Worm (Caenorhabditis elegans) whole organism, L1 larva: ENCODE data around the gene che-7.

Experiments
- C34B4.2 ChIP-seq: sonication (generic microtip); optimal IDR thresholded peaks from 2 replicates; lab custom pipeline; 2017; ENCODE audit warnings: mild to moderate bottlenecking, missing genetic modification characterization, missing compliant biosample characterization
- F16B12.6 ChIP-seq: fragments of 150-350 bp; optimal IDR thresholded peaks from 2 replicates; lab custom pipeline; 2014; ENCODE audit warnings: missing biosample characterization, missing genetic modification characterization
- ama-1 ChIP-seq: fragments of 150-350 bp; optimal IDR thresholded peaks from 2 replicates; lab custom pipeline; 2014
- ceh-63 ChIP-seq: fragments of 200-800 bp; sonication (Bioruptor generic); optimal IDR thresholded peaks from 2 replicates; lab custom pipeline; 2018; ENCODE audit warnings: mild to moderate bottlenecking, missing genetic modification characterization, missing compliant biosample characterization
- ceh-82 ChIP-seq, 3 experiments: fragments of 150-350 bp in 1 of 3; sonication (generic microtip) in 2 of 3; optimal IDR thresholded peaks; 2 replicates each; lab custom pipeline; 2014 to 2017; ENCODE audit warnings: missing biosample characterization in 3 of 3, missing genetic modification characterization in 3 of 3
- ceh-88 ChIP-seq: fragments of 200-800 bp; sonication (Bioruptor generic); IDR thresholded peaks from 2 replicates; pipeline ENCODE4 v1.3.6; 2022; ENCODE audit warnings: missing genetic modification characterization, missing compliant biosample characterization
- ceh-90 ChIP-seq: sonication (generic microtip); optimal IDR thresholded peaks from 2 replicates; lab custom pipeline; 2016; ENCODE audit warnings: missing genetic modification characterization, missing compliant biosample characterization
- efl-1 ChIP-seq, 4 experiments: fragments of 150-350 bp; optimal IDR thresholded peaks in 3 of 4; peaks in 1 of 4; 1 replicate in 1 of 4; 2 replicates in 3 of 4; lab custom pipeline; 2014; ENCODE audit warnings: missing biosample characterization in 2 of 4, missing genetic modification characterization in 2 of 4, missing genetic modification reagents in 2 of 4
- egl-27 ChIP-seq, 2 experiments: fragments of 150-350 bp in 1 of 2; sonication (generic microtip); optimal IDR thresholded peaks; 3 replicates each; lab custom pipeline; 2017 to 2018; ENCODE audit warnings: missing biosample characterization in 2 of 2, missing genetic modification characterization in 2 of 2, missing genetic modification reagents in 2 of 2
- elt-2 ChIP-seq: sonication (generic microtip); optimal IDR thresholded peaks from 2 replicates; lab custom pipeline; 2016; ENCODE audit warnings: missing genetic modification characterization, mild to moderate bottlenecking, inconsistent platforms, missing compliant biosample characterization, missing genetic modification reagents
- elt-3 ChIP-seq, 6 experiments: fragments of 150-350 bp in 1 of 6; sonication (generic microtip); optimal IDR thresholded peaks; 2 replicates each; lab custom pipeline; 2017 to 2018; ENCODE audit warnings: missing biosample characterization in 6 of 6, missing genetic modification characterization in 6 of 6, inconsistent platforms in 1 of 6
- ets-5 ChIP-seq: fragments of 200-800 bp; sonication (Bioruptor generic); IDR thresholded peaks from 2 replicates; pipeline ENCODE4 v1.3.6; 2022; ENCODE audit warnings: missing genetic modification characterization, missing compliant biosample characterization
- grh-1 ChIP-seq: fragments of 200-800 bp; sonication (Bioruptor generic); IDR thresholded peaks from 2 replicates; pipeline ENCODE4 v1.3.6; 2022; ENCODE audit warnings: missing genetic modification reagents, missing genetic modification characterization, missing compliant biosample characterization
- hlh-4 ChIP-seq: sonication (generic microtip); optimal IDR thresholded peaks from 2 replicates; lab custom pipeline; 2016; ENCODE audit warnings: mild to moderate bottlenecking, missing genetic modification characterization, missing compliant biosample characterization
- isw-1 ChIP-seq: fragments of 200-800 bp; sonication (Bioruptor generic); IDR thresholded peaks from 2 replicates; pipeline ENCODE4 v1.3.6; 2022; ENCODE audit warnings: missing genetic modification characterization, missing compliant biosample characterization
- jun-1 ChIP-seq: fragments of 150-350 bp; optimal IDR thresholded peaks from 2 replicates; lab custom pipeline; 2014; ENCODE audit warnings: missing biosample characterization, missing genetic modification reagents, missing genetic modification characterization
- lin-13 ChIP-seq: fragments of 150-350 bp; optimal IDR thresholded peaks from 2 replicates; lab custom pipeline; 2014; ENCODE audit warnings: missing biosample characterization, missing genetic modification reagents, missing genetic modification characterization
- lin-14 ChIP-seq: fragments of 200-800 bp; sonication (Bioruptor generic); optimal IDR thresholded peaks from 2 replicates; lab custom pipeline; 2018; ENCODE audit warnings: mild to moderate bottlenecking, missing genetic modification characterization, moderate library complexity, missing compliant biosample characterization
- lin-15B ChIP-seq: fragments of 150-350 bp; sonication (generic microtip); optimal IDR thresholded peaks from 3 replicates; lab custom pipeline; 2014; ENCODE audit warnings: missing biosample characterization, missing genetic modification characterization
- lin-35 ChIP-seq, 2 experiments: fragments of 150-350 bp; optimal IDR thresholded peaks; 2 replicates each; lab custom pipeline; 2014; ENCODE audit warnings: missing biosample characterization in 2 of 2, missing genetic modification characterization in 2 of 2, missing genetic modification reagents in 2 of 2
- lin-39 ChIP-seq: fragments of 150-350 bp; optimal IDR thresholded peaks from 2 replicates; lab custom pipeline; 2014; ENCODE audit warnings: missing biosample characterization, missing genetic modification reagents, missing genetic modification characterization
- lsy-2 ChIP-seq, 2 experiments: fragments of 150-350 bp; optimal IDR thresholded peaks; 2 replicates each; lab custom pipeline; 2014; ENCODE audit warnings: missing biosample characterization in 2 of 2, missing genetic modification characterization in 2 of 2
- mab-9 ChIP-seq: fragments of 200-800 bp; sonication (Bioruptor generic); IDR thresholded peaks from 2 replicates; pipeline ENCODE4 v1.3.6; 2022; ENCODE audit warnings: missing genetic modification reagents, missing genetic modification characterization, missing compliant biosample characterization
- mef-2 ChIP-seq: fragments of 150-350 bp; optimal IDR thresholded peaks from 2 replicates; lab custom pipeline; 2014; ENCODE audit warnings: missing biosample characterization, missing genetic modification characterization
- nhr-19 ChIP-seq: fragments of 200-800 bp; sonication (Bioruptor generic); conservative IDR thresholded peaks from 2 replicates; pipeline ENCODE4 v1.3.6; 2022; ENCODE audit warnings: missing genetic modification characterization, missing compliant biosample characterization
- nhr-20 ChIP-seq: sonication (generic microtip); optimal IDR thresholded peaks from 2 replicates; lab custom pipeline; 2016; ENCODE audit warnings: mild to moderate bottlenecking, missing genetic modification characterization, missing compliant biosample characterization
- nhr-237 ChIP-seq: fragments of 150-350 bp; optimal IDR thresholded peaks from 2 replicates; lab custom pipeline; 2014; ENCODE audit warnings: missing biosample characterization, missing genetic modification characterization
- nhr-85 ChIP-seq: sonication (generic microtip); peaks from one replicate; lab custom pipeline; 2016; ENCODE audit warnings: missing genetic modification characterization, inconsistent platforms, missing compliant biosample characterization
- pqm-1 ChIP-seq: sonication (generic microtip); optimal IDR thresholded peaks from 3 replicates; lab custom pipeline; 2017; ENCODE audit warnings: missing biosample characterization, missing genetic modification characterization
- sptf-1 ChIP-seq: fragments of 150-350 bp; optimal IDR thresholded peaks from 2 replicates; lab custom pipeline; 2014; ENCODE audit warnings: missing biosample characterization, missing genetic modification characterization
- sup-37 ChIP-seq: fragments of 200-800 bp; sonication (Bioruptor generic); optimal IDR thresholded peaks from 2 replicates; lab custom pipeline; 2018; ENCODE audit warnings: mild to moderate bottlenecking, missing genetic modification characterization, missing compliant biosample characterization
- swsn-7 ChIP-seq: sonication (generic microtip); optimal IDR thresholded peaks from 2 replicates; lab custom pipeline; 2016; ENCODE audit warnings: missing genetic modification characterization, missing compliant biosample characterization
- tbx-2 ChIP-seq: sonication (generic microtip); optimal IDR thresholded peaks from 2 replicates; lab custom pipeline; 2016; ENCODE audit warnings: missing genetic modification characterization, missing compliant biosample characterization
- tlp-1 ChIP-seq: fragments of 150-350 bp; optimal IDR thresholded peaks from 2 replicates; lab custom pipeline; 2014; ENCODE audit warnings: missing biosample characterization, missing genetic modification characterization
- unc-130 ChIP-seq: fragments of 150-350 bp; optimal IDR thresholded peaks from 2 replicates; lab custom pipeline; 2017; ENCODE audit warnings: missing biosample characterization, missing genetic modification characterization, inconsistent platforms
- unc-30 ChIP-seq: sonication (generic microtip); optimal IDR thresholded peaks from 2 replicates; lab custom pipeline; 2017; ENCODE audit warnings: missing biosample characterization, missing genetic modification characterization
- vab-15 ChIP-seq: sonication (generic microtip); optimal IDR thresholded peaks from 2 replicates; lab custom pipeline; 2017; ENCODE audit warnings: missing genotype, mild to moderate bottlenecking, missing genetic modification characterization, missing compliant biosample characterization
- xbp-1 ChIP-seq: sonication (generic microtip); optimal IDR thresholded peaks from 2 replicates; lab custom pipeline; 2016; ENCODE audit warnings: missing genetic modification characterization, missing compliant biosample characterization
- zag-1 ChIP-seq: fragments of 150-350 bp; optimal IDR thresholded peaks from 2 replicates; lab custom pipeline; 2014; ENCODE audit warnings: missing biosample characterization, missing genetic modification characterization

che-7 gene

ce11 chrV:7969107-7969506, at the start of gene che-7:
che-7 (minus strand) TSS chrV:7969207.
- no peak for TF ChIP-seq unc-130 (tag; lab: Kevin White, UChicago)
- no peak for TF ChIP-seq mab-9 (GFP tag; lab: Robert Waterston, UW)
- no peak for TF ChIP-seq sup-37 (GFP tag; lab: Kevin White, UChicago)
- no peak for TF ChIP-seq F16B12.6
- TF ChIP-seq nhr-85 (tag; lab: Kevin White, UChicago) = no peak
- TF ChIP-seq mef-2 (tag; lab: Kevin White, UChicago) = no peak
- no peak for TF ChIP-seq elt-3 (tag; optimal IDR thresholded peaks at IDR 0.05; lab: Kevin White, UChicago)
- TF ChIP-seq unc-30 (tag; lab: Kevin White, UChicago) = no peak
- no peak for TF ChIP-seq ceh-82 (tag; optimal IDR thresholded peaks at IDR 0.05; lab: Kevin White, UChicago)
- TF ChIP-seq grh-1 (GFP tag; lab: Robert Waterston, UW) = no peak
- TF ChIP-seq ama-1 = no peak
- TF ChIP-seq nhr-19 (GFP tag; lab: Robert Waterston, UW) = no peak
- no peak for TF ChIP-seq nhr-20 (tag; lab: Kevin White, UChicago)
- TF ChIP-seq vab-15 (tag; lab: Kevin White, UChicago) = no peak
- TF ChIP-seq hlh-4 = no peak

- no peak for TF ChIP-seq nhr-85 (tag; lab: Kevin White, UChicago)
- TF ChIP-seq lin-14 (GFP tag; lab: Kevin White, UChicago) = no peak
- no peak for TF ChIP-seq hlh-4
- peak; percentile 14 for TF ChIP-seq jun-1
- TF ChIP-seq ceh-63 (GFP tag; lab: Kevin White, UChicago) = no peak
- no peak for TF ChIP-seq efl-1 (optimal IDR thresholded peaks at IDR 0.05; lab: Kevin White, UChicago)
- no peak for TF ChIP-seq efl-1 (GFP tag; optimal IDR thresholded peaks at IDR 0.05 in 1 of 2; lab: Kevin White, UChicago)
- TF ChIP-seq lin-39 (tag; lab: Kevin White, UChicago) = no peak
- TF ChIP-seq lin-13 (GFP tag; lab: Kevin White, UChicago) = no peak
- no peak for TF ChIP-seq ceh-90 (tag; lab: Kevin White, UChicago)
- no peak for TF ChIP-seq ceh-82 (tag; optimal IDR thresholded peaks at IDR 0.05; lab: Kevin White, UChicago)
- TF ChIP-seq zag-1 (tag; lab: Kevin White, UChicago) = no peak
- peak in 1 of 2 experiments; percentile 23 for TF ChIP-seq lin-35 (GFP tag; optimal IDR thresholded peaks at IDR 0.05; lab: Kevin White, UChicago)
- TF ChIP-seq swsn-7 (tag; lab: Kevin White, UChicago) = no peak
- TF ChIP-seq elt-2 (tag; lab: Kevin White, UChicago) = peak; percentile 75
- TF ChIP-seq nhr-20 (tag; lab: Kevin White, UChicago) = peak; percentile 43
- no peak for TF ChIP-seq ets-5 (GFP tag; lab: Robert Waterston, UW)
- peak; percentile 67 for TF ChIP-seq pqm-1 (tag; lab: Kevin White, UChicago)
- no peak for TF ChIP-seq lsy-2 (tag; optimal IDR thresholded peaks at IDR 0.05; lab: Kevin White, UChicago)
- TF ChIP-seq tlp-1 (tag; lab: Kevin White, UChicago) = peak; percentile 58
These were observed 48.9 kb upstream of the che-7 start for ce11 chrV:8017924-8018323.

ce11 chrV:8016928-8017327, 47.9 kb upstream of the che-7 start, which contains the start of gene sptl-2:
sptl-2 (plus strand) TSS chrV:8017207.
- TF ChIP-seq lin-15B (tag; lab: Kevin White, UChicago) = no peak
- no peak for TF ChIP-seq lin-35 (GFP tag; optimal IDR thresholded peaks at IDR 0.05; lab: Kevin White, UChicago)
- TF ChIP-seq swsn-7 (tag; lab: Kevin White, UChicago) = no peak
- TF ChIP-seq egl-27 (tag; optimal IDR thresholded peaks at IDR 0.05; lab: Kevin White, UChicago) = no peak
- no peak for TF ChIP-seq C34B4.2 (tag; lab: Kevin White, UChicago)
- TF ChIP-seq isw-1 (GFP tag; lab: Robert Waterston, UW) = no peak
- no peak for TF ChIP-seq nhr-20 (tag; lab: Kevin White, UChicago)
- TF ChIP-seq ama-1 = no peak
- no peak for TF ChIP-seq ceh-90 (tag; lab: Kevin White, UChicago)
- TF ChIP-seq tbx-2 (tag; lab: Kevin White, UChicago) = no peak
- TF ChIP-seq sptf-1 (tag; lab: Kevin White, UChicago) = no peak
- TF ChIP-seq nhr-237 (tag; lab: Kevin White, UChicago) = no peak
- no peak for TF ChIP-seq vab-15 (tag; lab: Kevin White, UChicago)
- TF ChIP-seq xbp-1 (tag; lab: Kevin White, UChicago) = no peak
- TF ChIP-seq ceh-88 (GFP tag; lab: Robert Waterston, UW) = no peak
- TF ChIP-seq nhr-19 (GFP tag; lab: Robert Waterston, UW) = no peak
- TF ChIP-seq mab-9 (GFP tag; lab: Robert Waterston, UW) = no peak
